Fruit fly (Drosophila melanogaster): ENCODE measurements around the gene crp.
A peak's percentile ranks its signal among the peaks of the same experiment; 100 is the strongest.

dm6 chr2L:16287602-16288392 lies at the start of gene crp, which contains the start of gene pkaap:
- no peak for TF ChIP-seq Dfd (GFP tag; optimal IDR thresholded peaks at IDR 0.05)
- no peak for TF ChIP-seq pan (optimal IDR thresholded peaks at IDR 0.05)
- TF ChIP-seq Abd-B (GFP tag; optimal IDR thresholded peaks at IDR 0.05): no peak
- TF ChIP-seq woc (GFP tag; optimal IDR thresholded peaks at IDR 0.05): peak; percentile 48

All from whole organism, wandering third instar larva.